Fruit fly (Drosophila melanogaster) whole organism, embryonic: Measurements from ENCODE around the gene Rtca.

Experiments
- CG11456 ChIP-seq: fragments of 200-800 bp; sonication (Bioruptor generic); IDR thresholded peaks from 3 replicates; pipeline ENCODE4 v1.3.6; 2022; ENCODE audit warnings: missing biosample characterization, missing genetic modification characterization
- chif ChIP-seq, 2 experiments: fragments of 200-800 bp; sonication (Bioruptor generic); optimal IDR thresholded peaks; 3 replicates each; lab custom pipeline; 2016; ENCODE audit warnings: missing biosample characterization in 2 of 2, missing genetic modification characterization in 2 of 2

DNA sequence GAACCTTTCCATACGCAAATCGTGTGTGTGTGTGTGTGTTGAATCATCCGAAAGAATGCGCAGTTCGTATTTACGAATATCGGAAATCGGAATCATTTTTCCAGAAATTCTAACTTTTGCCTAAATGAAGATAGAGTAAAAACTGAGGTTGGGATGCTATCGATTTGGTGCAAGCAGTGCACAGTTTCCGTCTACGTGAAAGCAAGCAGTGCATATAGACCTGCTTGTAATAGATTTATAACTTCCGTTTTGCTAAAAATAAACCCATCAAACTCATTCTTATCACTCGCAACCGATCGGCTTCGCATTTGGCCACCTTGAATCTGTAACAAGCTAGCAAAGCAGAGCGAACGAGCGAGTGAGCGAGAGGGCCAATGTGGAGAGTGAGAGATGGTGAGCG, 34.2 kb downstream of the Rtca start:
- TF ChIP-seq chif (GFP tag; optimal IDR thresholded peaks at IDR 0.05; lab: Kevin White, UChicago) (no peak), CG11456 (GFP tag; lab: Robert Waterston, UW) (no peak)
